Worm (Caenorhabditis elegans) whole organism, mixed stage, embryonic: ENCODE measurements around the gene sdz-28.

Experiments used
- ceh-83 ChIP-seq: fragments of 200-800 bp; sonication (Bioruptor generic); optimal IDR thresholded peaks from 2 replicates; lab custom pipeline; 2018; ENCODE audit warnings: mild to moderate bottlenecking, missing genetic modification characterization, missing compliant biosample characterization
- elt-1 ChIP-seq: sonication (generic microtip); optimal IDR thresholded peaks from 2 replicates; lab custom pipeline; 2017; ENCODE audit warnings: missing genetic modification characterization, mild to moderate bottlenecking, missing compliant biosample characterization, antibody characterized with exemption, moderate library complexity, borderline replicate concordance; ENCODE audit not compliant: insufficient read depth
- lsy-2 ChIP-seq: fragments of 150-350 bp; optimal IDR thresholded peaks from 2 replicates; lab custom pipeline; 2014; ENCODE audit warnings: missing biosample characterization, missing genetic modification characterization
- mep-1 ChIP-seq: fragments of 150-350 bp; optimal IDR thresholded peaks from 2 replicates; lab custom pipeline; 2017; ENCODE audit warnings: missing biosample characterization, missing genetic modification reagents, missing genetic modification characterization, inconsistent platforms
- nhr-12 ChIP-seq: fragments of 150-350 bp; optimal IDR thresholded peaks from 2 replicates; lab custom pipeline; 2014; ENCODE audit warnings: missing biosample characterization, missing genetic modification characterization
- nhr-237 ChIP-seq: fragments of 150-350 bp; optimal IDR thresholded peaks from 2 replicates; lab custom pipeline; 2014; ENCODE audit warnings: missing biosample characterization, missing genetic modification characterization
- nhr-28 ChIP-seq: fragments of 150-350 bp; optimal IDR thresholded peaks from 2 replicates; lab custom pipeline; 2014; ENCODE audit warnings: missing biosample characterization, missing genetic modification characterization
- nhr-76 ChIP-seq: sonication (generic microtip); optimal IDR thresholded peaks from 2 replicates; lab custom pipeline; 2017; ENCODE audit warnings: missing biosample characterization, missing genetic modification characterization
- pha-4 ChIP-seq: fragments of 150-350 bp; optimal IDR thresholded peaks from 2 replicates; lab custom pipeline; 2018; ENCODE audit warnings: missing biosample characterization, missing genetic modification reagents, missing genetic modification characterization
- snpc-4 ChIP-seq: fragments of 150-350 bp; optimal IDR thresholded peaks from 2 replicates; lab custom pipeline; 2014; ENCODE audit warnings: missing biosample characterization, missing genetic modification characterization
- unc-62 ChIP-seq: fragments of 150-350 bp; optimal IDR thresholded peaks from 2 replicates; lab custom pipeline; 2014; ENCODE audit warnings: missing biosample characterization, missing genetic modification reagents, missing genetic modification characterization

DNA sequence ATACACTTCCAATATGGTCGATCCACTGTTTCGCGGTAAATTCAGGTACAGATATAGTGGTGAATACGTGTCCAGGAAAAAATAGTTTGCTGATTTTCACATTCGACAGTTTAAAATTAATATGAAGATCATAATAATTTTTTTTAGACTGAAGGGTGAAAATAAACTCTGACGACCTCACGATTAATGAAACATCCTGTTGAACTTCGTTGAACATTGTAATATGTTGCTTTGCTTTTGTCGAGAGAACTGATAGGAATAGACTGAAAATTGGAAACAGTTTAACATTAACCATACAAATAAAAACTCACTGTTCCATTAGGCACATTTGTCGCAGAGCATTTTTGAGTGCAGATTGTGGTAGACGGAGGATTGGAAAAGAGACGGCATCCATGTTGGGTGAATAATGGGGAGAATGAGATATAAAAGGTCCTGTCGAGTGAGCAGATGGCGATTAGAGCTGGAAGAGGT is 37.4 kb upstream of the sdz-28 start, which contains the start of gene fbxb-37:
- TF ChIP-seq pha-4 (tag; lab: Kevin White, UChicago) (no peak), nhr-28 (no peak), ceh-83 (no peak), nhr-76 (no peak), unc-62 (GFP tag; lab: Kevin White, UChicago) (no peak), nhr-12 (tag; lab: Kevin White, UChicago) (no peak), mep-1 (tag; lab: Kevin White, UChicago) (no peak), snpc-4 (tag; lab: Kevin White, UChicago) (no peak), elt-1 (no peak), nhr-237 (tag; lab: Kevin White, UChicago) (no peak), lsy-2 (no peak)
